Worm (Caenorhabditis elegans): ENCODE results near the gene eri-12.

- TF ChIP-seq ztf-11 (tag; optimal IDR thresholded peaks at IDR 0.05): no peak
- TF ChIP-seq nhr-76 (tag; optimal IDR thresholded peaks at IDR 0.05): no peak
- TF ChIP-seq ces-1 (GFP tag; optimal IDR thresholded peaks at IDR 0.05): no peak
- TF ChIP-seq flh-1 (GFP tag; optimal IDR thresholded peaks at IDR 0.05): no peak
- TF ChIP-seq snpc-4 (tag; optimal IDR thresholded peaks at IDR 0.05): no peak
- no peak for TF ChIP-seq mep-1 (tag; optimal IDR thresholded peaks at IDR 0.05)
- TF ChIP-seq pha-4 (tag; optimal IDR thresholded peaks at IDR 0.05): no peak
- TF ChIP-seq ceh-83 (GFP tag; optimal IDR thresholded peaks at IDR 0.05): no peak
- no peak for TF ChIP-seq nhr-28 (tag; optimal IDR thresholded peaks at IDR 0.05)
- TF ChIP-seq unc-62 (GFP tag; optimal IDR thresholded peaks at IDR 0.05): no peak
These were observed 11.3 kb downstream of the eri-12 start, which contains the start of gene F20B10.3 for ce11 chrIV:12167944-12168343.

Data from whole organism, mixed stage, embryonic.